Worm (Caenorhabditis elegans): ENCODE measurements around the gene rpt-3.

The rpt-3 gene

DNA sequence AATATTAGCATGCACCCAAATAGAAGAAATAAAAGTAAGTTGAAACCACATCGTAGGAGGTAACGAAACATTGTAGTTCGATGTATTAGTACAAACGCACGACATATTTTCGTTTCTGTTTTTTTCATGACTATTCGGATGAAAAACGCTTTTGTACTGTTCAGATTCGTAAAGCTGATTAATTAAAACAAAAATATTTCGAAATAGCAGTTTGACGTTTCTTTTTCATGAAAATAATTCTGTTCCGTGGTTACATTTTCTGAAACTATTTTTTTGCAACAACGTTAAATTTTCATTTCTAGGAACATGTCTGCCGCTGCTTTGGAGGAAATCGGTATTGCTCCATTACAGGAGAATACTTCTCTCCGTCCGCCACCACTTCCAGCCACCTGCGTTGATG, at the start of gene rpt-3:
TSS of gene rpt-3 (plus strand) at position 301 of the 400 bp plus-strand sequence.
- TF ChIP-seq unc-62 (GFP tag; optimal IDR thresholded peaks at IDR 0.05), result no peak

DNA sequence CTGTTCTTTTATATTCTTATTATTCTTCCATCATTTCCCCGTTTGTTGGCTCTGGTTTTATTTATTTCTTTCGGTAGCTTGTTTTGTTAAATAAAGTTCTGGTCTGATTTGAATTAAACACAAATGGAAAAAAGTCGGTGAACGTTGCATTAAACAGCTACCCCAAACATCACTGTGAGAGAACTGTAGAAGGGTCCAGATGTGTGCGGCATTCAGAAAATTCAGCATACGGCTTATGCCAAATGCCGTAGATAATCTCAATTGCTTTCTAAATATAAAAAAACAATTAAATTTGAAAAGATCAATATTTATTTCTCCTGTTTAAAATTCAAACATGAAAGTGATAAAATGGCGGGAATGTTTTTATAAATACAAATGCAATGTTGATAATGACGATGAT, 49.7 kb upstream of the rpt-3 start:
- TF ChIP-seq unc-62 (GFP tag; optimal IDR thresholded peaks at IDR 0.05), result no peak

DNA sequence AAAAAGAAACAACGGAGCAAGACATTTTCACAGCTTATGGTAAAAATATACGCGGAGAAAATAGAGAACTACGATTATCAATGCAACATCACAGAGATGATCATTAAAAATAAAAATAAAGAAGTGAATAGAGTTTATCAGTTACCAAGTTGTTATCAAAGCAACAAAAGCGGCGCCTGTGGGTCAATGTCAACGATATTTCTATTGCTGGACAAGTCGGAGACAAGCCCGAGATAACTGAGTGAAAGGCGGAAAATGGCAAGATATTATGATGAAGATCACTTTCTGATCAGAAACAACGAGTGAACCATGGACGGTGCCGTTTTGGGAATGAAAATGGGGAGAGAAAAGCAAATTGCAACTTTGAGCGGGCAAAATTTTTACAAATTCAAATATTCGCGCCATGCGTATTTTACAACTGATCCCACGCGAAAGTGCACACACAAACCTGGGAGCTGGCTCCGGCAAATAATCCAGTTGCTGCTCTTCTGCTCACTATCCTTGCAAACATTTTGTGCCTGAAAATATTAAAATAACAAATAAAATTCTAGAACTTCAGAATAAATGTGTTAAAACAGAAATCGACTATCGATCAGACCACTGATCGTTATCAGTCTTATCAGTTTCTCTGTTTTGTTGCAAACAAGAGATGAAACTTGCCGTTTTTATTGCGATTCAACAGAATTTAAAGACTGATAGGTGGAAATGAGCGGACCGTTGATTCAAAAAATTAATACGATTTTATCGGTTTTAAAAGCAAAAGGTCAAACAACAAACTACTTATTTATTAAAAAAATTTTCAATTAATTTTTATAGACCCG, 47.1 kb upstream of the rpt-3 start, which contains the start of gene mel-32:
TSS of gene mel-32 (minus strand) at position 696 of the 821 bp plus-strand sequence.
- TF ChIP-seq unc-62 (GFP tag; optimal IDR thresholded peaks at IDR 0.05), result no peak

DNA sequence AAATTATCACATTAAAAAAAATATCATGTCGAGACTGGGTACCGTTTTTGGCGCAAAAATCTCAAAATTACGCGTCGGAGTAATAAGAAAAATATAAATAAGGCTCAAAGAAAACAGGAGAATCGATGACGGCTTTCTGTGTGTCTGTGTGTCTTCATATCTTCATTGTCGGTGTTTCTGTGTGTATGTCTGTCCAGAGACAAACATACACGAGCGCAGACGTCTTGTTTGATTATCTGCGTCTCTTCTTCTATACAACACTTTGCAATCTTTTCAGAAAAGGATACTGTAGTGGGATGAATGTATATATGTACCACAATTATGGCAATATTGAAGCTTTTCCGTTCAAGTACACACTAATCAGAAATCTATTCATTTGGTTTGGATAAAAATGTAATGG, 45.3 kb upstream of the rpt-3 start, which contains the start of gene C05D11.13:
TSS of gene C05D11.13 (minus strand) at position 252 of the 400 bp plus-strand sequence.
- TF ChIP-seq unc-62 (GFP tag; optimal IDR thresholded peaks at IDR 0.05), result no peak

ce11 chrIII:6446807-6447206, 42.8 kb upstream of the rpt-3 start, which contains the start of gene let-721:
Gene let-721 (minus strand): TSS chrIII:6446907.
- TF ChIP-seq unc-62 (GFP tag; optimal IDR thresholded peaks at IDR 0.05), result no peak

DNA sequence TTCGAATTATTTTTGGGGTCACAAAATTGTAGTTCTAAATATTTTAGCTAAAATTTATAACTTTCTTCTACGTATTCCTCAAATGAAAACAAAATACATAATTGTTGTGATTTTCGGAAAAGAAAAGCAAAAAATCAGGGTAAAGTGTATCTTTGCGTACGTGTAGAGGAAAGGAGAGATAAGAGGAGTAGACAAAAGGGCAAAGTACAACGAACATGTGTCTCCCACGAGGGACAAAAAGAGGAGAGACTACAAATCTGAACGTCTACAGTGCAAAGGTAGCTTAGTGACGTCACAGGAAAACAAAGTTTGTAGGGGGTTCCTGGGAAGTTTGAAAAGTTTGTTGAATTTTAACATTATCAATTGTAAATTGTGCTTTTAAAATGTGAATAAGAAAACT, 42.1 kb upstream of the rpt-3 start:
- TF ChIP-seq unc-62 (GFP tag; optimal IDR thresholded peaks at IDR 0.05), result no peak

DNA sequence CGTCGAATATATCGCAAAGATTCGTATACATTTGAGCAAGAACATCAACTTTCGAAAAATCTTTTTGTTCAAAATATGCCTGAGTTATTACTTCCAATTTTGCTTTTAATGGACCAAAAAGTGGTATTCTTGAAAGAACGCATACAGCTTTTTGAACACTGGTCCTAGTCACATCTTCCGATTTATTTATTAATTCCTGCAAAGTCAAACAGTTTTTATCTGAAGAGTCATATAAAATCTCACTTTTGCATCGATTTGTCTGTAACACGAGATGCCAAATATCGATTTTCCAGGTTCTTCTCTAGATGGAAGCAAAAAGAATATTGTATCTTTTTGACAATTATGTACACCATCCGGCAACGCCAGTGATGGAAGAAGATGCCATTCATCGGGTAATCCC, 39.7 kb upstream of the rpt-3 start:
- no peak for TF ChIP-seq unc-62 (GFP tag; optimal IDR thresholded peaks at IDR 0.05)

- TF ChIP-seq unc-62 (GFP tag; optimal IDR thresholded peaks at IDR 0.05), result no peak
Measured at ce11 chrIII:6450596-6450995, 39.0 kb upstream of the rpt-3 start, which contains the start of gene T26A5.6. Gene T26A5.6 (minus strand): TSS chrIII:6450696.

ce11 chrIII:6452278-6452677, 37.3 kb upstream of the rpt-3 start, which contains the start of gene set-1:
Gene set-1 (minus strand): TSS chrIII:6452378.
- no peak for TF ChIP-seq unc-62 (GFP tag; optimal IDR thresholded peaks at IDR 0.05)

- TF ChIP-seq unc-62 (GFP tag; optimal IDR thresholded peaks at IDR 0.05), result no peak
Measured at ce11 chrIII:6452683-6453082, 36.9 kb upstream of the rpt-3 start.

DNA sequence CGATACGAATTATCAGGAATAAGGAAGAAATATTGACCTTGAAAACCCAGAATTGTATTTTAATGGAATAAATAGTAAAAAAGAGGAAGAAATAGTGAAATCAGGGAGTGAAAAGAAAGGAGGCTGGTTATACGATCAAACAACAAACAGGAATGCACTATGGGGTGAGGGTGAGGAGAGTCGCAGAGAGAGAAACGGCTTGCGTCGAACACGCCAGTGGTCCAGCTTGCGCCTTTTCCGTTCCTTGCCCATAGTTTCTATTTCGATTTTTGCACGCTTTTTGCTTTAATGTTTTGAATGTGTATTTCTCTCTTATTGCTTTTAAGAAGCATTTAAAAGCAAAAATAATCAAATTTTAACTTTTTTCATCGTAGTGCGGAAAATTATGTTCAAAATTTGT, 35.9 kb upstream of the rpt-3 start:
- no peak for TF ChIP-seq unc-62 (GFP tag; optimal IDR thresholded peaks at IDR 0.05)

- TF ChIP-seq unc-62 (GFP tag; optimal IDR thresholded peaks at IDR 0.05), result no peak
Measured at ce11 chrIII:6454183-6454582, 35.4 kb upstream of the rpt-3 start, which contains the start of gene jhdm-1. Gene jhdm-1 (plus strand): TSS chrIII:6454483.

DNA sequence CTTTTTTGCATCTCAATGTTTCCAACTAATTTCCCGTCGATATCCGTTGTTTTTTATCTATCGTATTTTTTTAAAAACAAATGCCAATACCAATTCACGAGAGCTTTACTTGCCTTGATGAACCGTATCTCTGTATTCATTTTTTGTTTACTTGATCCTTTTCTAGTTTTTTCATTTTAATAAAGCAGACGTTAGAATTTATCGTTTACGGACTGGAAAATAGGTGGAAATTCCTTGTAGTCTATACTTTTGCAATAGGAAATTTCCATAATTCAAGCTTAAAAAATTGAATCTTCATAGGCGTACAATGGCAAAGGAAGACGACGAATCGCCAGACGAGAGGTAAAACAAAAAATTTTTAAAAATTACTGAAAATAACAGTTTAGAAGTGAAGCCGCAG, 29.8 kb upstream of the rpt-3 start, which contains the start of gene algn-1:
TSS of gene algn-1 (plus strand) at position 301 of the 400 bp plus-strand sequence.
- no peak for TF ChIP-seq unc-62 (GFP tag; optimal IDR thresholded peaks at IDR 0.05)

DNA sequence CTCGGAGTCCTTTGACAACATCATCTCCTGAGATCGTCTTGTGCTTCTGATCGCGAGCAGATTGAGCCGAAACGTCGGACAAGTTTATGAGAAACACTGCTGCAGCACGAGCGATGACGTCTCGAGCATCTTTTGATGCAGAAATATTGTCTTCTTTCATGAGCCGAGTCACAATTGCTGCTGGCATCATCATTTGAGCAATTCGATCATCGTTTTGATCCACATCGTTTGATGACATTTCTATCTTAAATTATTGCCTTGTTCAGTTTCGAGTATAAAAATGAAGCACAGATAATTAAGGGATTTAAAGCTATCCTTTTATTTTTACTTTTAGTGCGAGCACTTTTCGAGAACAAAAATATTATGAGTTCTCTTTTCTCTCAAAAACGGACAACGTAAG, 27.0 kb upstream of the rpt-3 start, which contains the start of gene T26A5.8:
TSS of gene T26A5.8 (minus strand) at position 247 of the 400 bp plus-strand sequence.
- no peak for TF ChIP-seq unc-62 (GFP tag; optimal IDR thresholded peaks at IDR 0.05)

- no peak for TF ChIP-seq unc-62 (GFP tag; optimal IDR thresholded peaks at IDR 0.05)
Measured at ce11 chrIII:6463679-6464078, 25.9 kb upstream of the rpt-3 start, which contains the start of gene dlc-1. Gene dlc-1 (minus strand): TSS chrIII:6463779.

ce11 chrIII:6464113-6464571, 25.5 kb upstream of the rpt-3 start:
- no peak for TF ChIP-seq unc-62 (GFP tag; optimal IDR thresholded peaks at IDR 0.05)

DNA sequence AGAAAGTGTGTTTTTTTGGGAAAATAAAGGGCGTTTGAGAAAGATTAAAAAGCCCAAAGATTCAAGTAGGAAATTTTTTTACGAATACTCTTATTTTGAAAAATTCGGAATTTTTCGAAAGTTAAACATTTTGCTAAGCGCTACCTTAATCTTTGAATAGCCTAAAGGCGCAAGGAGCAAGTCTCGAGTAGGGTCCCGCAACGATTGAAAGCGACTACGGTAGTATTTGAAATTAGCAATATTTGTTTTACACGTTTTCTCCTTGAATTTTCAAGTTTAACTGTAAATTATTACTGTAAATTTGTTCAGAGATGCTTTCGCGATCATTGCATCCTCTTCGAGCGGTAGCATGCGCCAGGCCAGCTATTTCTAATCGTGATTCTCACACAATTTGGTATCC, 24.7 kb upstream of the rpt-3 start, which contains the start of gene nduf-2.2:
TSS of gene nduf-2.2 (plus strand) at position 310 of the 400 bp plus-strand sequence.
- TF ChIP-seq unc-62 (GFP tag; optimal IDR thresholded peaks at IDR 0.05), result no peak

Data from whole organism, dauer.